Worm (Caenorhabditis elegans) whole organism, L1 larva: ENCODE results near the gene C04A11.2.

ENCODE experiments used
- aly-2 ChIP-seq: fragments of 150-350 bp; optimal IDR thresholded peaks from 2 replicates; lab custom pipeline; 2014; ENCODE audit warnings: missing biosample characterization, missing genetic modification characterization
- ceh-88 ChIP-seq: fragments of 200-800 bp; sonication (Bioruptor generic); IDR thresholded peaks from 2 replicates; pipeline ENCODE4 v1.3.6; 2022; ENCODE audit warnings: missing genetic modification characterization, missing compliant biosample characterization
- nhr-84 ChIP-seq: sonication (generic microtip); optimal IDR thresholded peaks from 2 replicates; lab custom pipeline; 2017; ENCODE audit warnings: missing biosample characterization, missing genetic modification characterization
- nhr-85 ChIP-seq: sonication (generic microtip); peaks from one replicate; lab custom pipeline; 2016; ENCODE audit warnings: missing genetic modification characterization, inconsistent platforms, missing compliant biosample characterization

Gene C04A11.2

ce11 chrX:13618574-13618973, 50.1 kb downstream of the C04A11.2 start, which contains the start of gene nlp-53:
Gene nlp-53 (plus strand): TSS chrX:13618874.
- TF ChIP-seq nhr-84 (tag; lab: Kevin White, UChicago) (no peak), nhr-85 (tag; lab: Kevin White, UChicago) (peak; percentile 36), aly-2 (no peak), ceh-88 (GFP tag; lab: Robert Waterston, UW) (no peak)
- TF ChIP-seq, all 84 proteins: peak for 1
